Worm (Caenorhabditis elegans) whole organism, mixed stage, embryonic: ENCODE data around the gene nspg-10.

Experiments used
- M03D4.4 ChIP-seq: sonication (generic microtip); optimal IDR thresholded peaks from 2 replicates; lab custom pipeline; 2017; ENCODE audit warnings: mild to moderate bottlenecking, missing genetic modification characterization, missing compliant biosample characterization
- ceh-83 ChIP-seq: fragments of 200-800 bp; sonication (Bioruptor generic); optimal IDR thresholded peaks from 2 replicates; lab custom pipeline; 2018; ENCODE audit warnings: mild to moderate bottlenecking, missing genetic modification characterization, missing compliant biosample characterization
- cnd-1 ChIP-seq: fragments of 200-800 bp; sonication (Bioruptor generic); optimal IDR thresholded peaks from 2 replicates; lab custom pipeline; 2018; ENCODE audit warnings: mild to moderate bottlenecking, missing genetic modification characterization, missing compliant biosample characterization
- drap-1 ChIP-seq: fragments of 200-800 bp; sonication (Bioruptor generic); optimal IDR thresholded peaks from 3 replicates; lab custom pipeline; 2018; ENCODE audit warnings: mild to moderate bottlenecking, missing genetic modification characterization, missing compliant biosample characterization
- elt-3 ChIP-seq: fragments of 150-350 bp; optimal IDR thresholded peaks from 2 replicates; lab custom pipeline; 2014; ENCODE audit warnings: missing biosample characterization, missing genetic modification characterization
- flh-1 ChIP-seq: fragments of 200-800 bp; sonication (Bioruptor generic); optimal IDR thresholded peaks from 2 replicates; lab custom pipeline; 2018; ENCODE audit warnings: mild to moderate bottlenecking, missing genetic modification characterization, moderate library complexity, missing compliant biosample characterization
- ham-2 ChIP-seq: fragments of 200-800 bp; sonication (Bioruptor generic); optimal IDR thresholded peaks from 2 replicates; lab custom pipeline; 2018; ENCODE audit warnings: mild to moderate bottlenecking, missing genetic modification characterization, missing compliant biosample characterization
- hlh-1 ChIP-seq: fragments of 150-350 bp; optimal IDR thresholded peaks from 2 replicates; lab custom pipeline; 2014; ENCODE audit warnings: missing biosample characterization, missing genetic modification reagents, missing genetic modification characterization
- lin-13 ChIP-seq: fragments of 150-350 bp; optimal IDR thresholded peaks from 2 replicates; lab custom pipeline; 2014; ENCODE audit warnings: missing biosample characterization, missing genetic modification characterization
- lin-32 ChIP-seq: fragments of 200-800 bp; sonication (Bioruptor generic); optimal IDR thresholded peaks from 2 replicates; lab custom pipeline; 2018; ENCODE audit warnings: mild to moderate bottlenecking, missing genetic modification characterization, missing compliant biosample characterization
- lsy-2 ChIP-seq: fragments of 150-350 bp; optimal IDR thresholded peaks from 2 replicates; lab custom pipeline; 2014; ENCODE audit warnings: missing biosample characterization, missing genetic modification characterization
- mab-5 ChIP-seq: fragments of 150-350 bp; optimal IDR thresholded peaks from 2 replicates; lab custom pipeline; 2014; ENCODE audit warnings: missing biosample characterization, missing genetic modification characterization
- mep-1 ChIP-seq: fragments of 150-350 bp; optimal IDR thresholded peaks from 2 replicates; lab custom pipeline; 2017; ENCODE audit warnings: missing biosample characterization, missing genetic modification reagents, missing genetic modification characterization, inconsistent platforms
- mls-2 ChIP-seq: sonication (generic microtip); optimal IDR thresholded peaks from 2 replicates; lab custom pipeline; 2016; ENCODE audit warnings: mild to moderate bottlenecking, missing genetic modification characterization, moderate library complexity, missing compliant biosample characterization
- nhr-2 ChIP-seq: fragments of 150-350 bp; optimal IDR thresholded peaks from 2 replicates; lab custom pipeline; 2014; ENCODE audit warnings: missing biosample characterization, missing genetic modification characterization
- nhr-237 ChIP-seq: fragments of 150-350 bp; optimal IDR thresholded peaks from 2 replicates; lab custom pipeline; 2014; ENCODE audit warnings: missing biosample characterization, missing genetic modification characterization
- nhr-28 ChIP-seq: fragments of 150-350 bp; optimal IDR thresholded peaks from 2 replicates; lab custom pipeline; 2014; ENCODE audit warnings: missing biosample characterization, missing genetic modification characterization
- pha-4 ChIP-seq: fragments of 150-350 bp; optimal IDR thresholded peaks from 2 replicates; lab custom pipeline; 2018; ENCODE audit warnings: missing biosample characterization, missing genetic modification reagents, missing genetic modification characterization
- sem-2 ChIP-seq: fragments of 200-800 bp; sonication (Bioruptor generic); optimal IDR thresholded peaks from 2 replicates; lab custom pipeline; 2018; ENCODE audit warnings: mild to moderate bottlenecking, missing genetic modification characterization, missing compliant biosample characterization
- sptf-1 ChIP-seq: sonication (generic microtip); optimal IDR thresholded peaks from 2 replicates; lab custom pipeline; 2017; ENCODE audit warnings: mild to moderate bottlenecking, missing genetic modification characterization, moderate library complexity, missing compliant biosample characterization
- tbx-8 ChIP-seq: fragments of 200-800 bp; sonication (Bioruptor generic); optimal IDR thresholded peaks from 2 replicates; lab custom pipeline; 2018; ENCODE audit warnings: mild to moderate bottlenecking, missing genetic modification characterization, moderate library complexity, missing compliant biosample characterization
- unc-120 ChIP-seq: sonication (generic microtip); optimal IDR thresholded peaks from 2 replicates; lab custom pipeline; 2017; ENCODE audit warnings: missing genetic modification characterization, missing compliant biosample characterization; ENCODE audit not compliant: poor library complexity, severe bottlenecking
- unc-39 ChIP-seq: fragments of 150-350 bp; optimal IDR thresholded peaks from 2 replicates; lab custom pipeline; 2014; ENCODE audit warnings: missing biosample characterization, missing genetic modification characterization
- unc-62 ChIP-seq: fragments of 150-350 bp; optimal IDR thresholded peaks from 2 replicates; lab custom pipeline; 2014; ENCODE audit warnings: missing biosample characterization, missing genetic modification reagents, missing genetic modification characterization
- zip-8 ChIP-seq: fragments of 150-350 bp; optimal IDR thresholded peaks from 2 replicates; lab custom pipeline; 2014; ENCODE audit warnings: missing biosample characterization, missing genetic modification characterization
- ztf-11 ChIP-seq: fragments of 150-350 bp; optimal IDR thresholded peaks from 2 replicates; lab custom pipeline; 2014; ENCODE audit warnings: missing biosample characterization, missing genetic modification characterization

nspg-10 gene

ce11 chrIV:4599352-4600004 lies 6.1 kb upstream of the nspg-10 start, which contains the start of gene F19C7.2:
F19C7.2 (plus strand) TSS chrIV:4599954.
- TF ChIP-seq mls-2 (tag; lab: Kevin White, UChicago) (no peak), cnd-1 (tag; lab: Kevin White, UChicago) (no peak), zip-8 (no peak), lin-32 (GFP tag; lab: Kevin White, UChicago) (no peak), hlh-1 (tag; lab: Kevin White, UChicago) (no peak), tbx-8 (GFP tag; lab: Kevin White, UChicago) (no peak), lsy-2 (tag; lab: Kevin White, UChicago) (no peak), sptf-1 (no peak), nhr-2 (tag; lab: Kevin White, UChicago) (no peak), elt-3 (tag; lab: Kevin White, UChicago) (no peak), nhr-28 (tag; lab: Kevin White, UChicago) (no peak), unc-120 (tag; lab: Kevin White, UChicago) (no peak)

ce11 chrIV:4602565-4602964 lies 3.0 kb upstream of the nspg-10 start, which contains the start of gene F19C7.4:
F19C7.4 (plus strand) TSS chrIV:4602865.
- TF ChIP-seq M03D4.4 = no peak
- no peak for TF ChIP-seq lin-13 (tag; lab: Kevin White, UChicago)
- TF ChIP-seq pha-4 (tag; lab: Kevin White, UChicago) = no peak
- no peak for TF ChIP-seq flh-1 (GFP tag; lab: Kevin White, UChicago)
- no peak for TF ChIP-seq nhr-237 (tag; lab: Kevin White, UChicago)
- no peak for TF ChIP-seq lin-32 (GFP tag; lab: Kevin White, UChicago)
- TF ChIP-seq elt-3 (tag; lab: Kevin White, UChicago) = no peak
- TF ChIP-seq unc-39 (tag; lab: Kevin White, UChicago) = no peak
- no peak for TF ChIP-seq sem-2 (GFP tag; lab: Kevin White, UChicago)
- no peak for TF ChIP-seq unc-62 (GFP tag; lab: Kevin White, UChicago)
- no peak for TF ChIP-seq ceh-83 (GFP tag; lab: Kevin White, UChicago)
- TF ChIP-seq cnd-1 (tag; lab: Kevin White, UChicago) = no peak

- TF ChIP-seq mab-5 (tag; lab: Kevin White, UChicago) (no peak), M03D4.4 (no peak), nhr-2 (tag; lab: Kevin White, UChicago) (no peak), pha-4 (tag; lab: Kevin White, UChicago) (no peak), ceh-83 (GFP tag; lab: Kevin White, UChicago) (no peak), ztf-11 (tag; lab: Kevin White, UChicago) (no peak), cnd-1 (tag; lab: Kevin White, UChicago) (no peak)
- TF ChIP-seq, all 35 proteins: peak for 0
Observed at ce11 chrIV:4608661-4609060, 3.1 kb downstream of the nspg-10 start.

ce11 chrIV:4609568-4609967 lies 4.0 kb downstream of the nspg-10 start, which contains the start of gene col-110:
col-110 (minus strand) TSS chrIV:4609668.
- TF ChIP-seq drap-1 (GFP tag; lab: Kevin White, UChicago) (no peak), flh-1 (GFP tag; lab: Kevin White, UChicago) (no peak), mls-2 (tag; lab: Kevin White, UChicago) (no peak), mep-1 (no peak)

- no peak for TF ChIP-seq mls-2 (tag; lab: Kevin White, UChicago)
- TF ChIP-seq elt-3 (tag; lab: Kevin White, UChicago) = no peak
- TF ChIP-seq ham-2 = no peak
- TF ChIP-seq zip-8 = no peak
- no peak for TF ChIP-seq lin-13 (tag; lab: Kevin White, UChicago)
- no peak for TF ChIP-seq sptf-1
- no peak for TF ChIP-seq mab-5 (tag; lab: Kevin White, UChicago)
- TF ChIP-seq, all 35 proteins: peak for 0
Observed at ce11 chrIV:4611740-4612139, 6.2 kb downstream of the nspg-10 start.

- TF ChIP-seq sem-2 (GFP tag; lab: Kevin White, UChicago) (no peak), elt-3 (tag; lab: Kevin White, UChicago) (no peak), mep-1 (no peak)
Observed at ce11 chrIV:4612597-4612996, 7.0 kb downstream of the nspg-10 start.
